Fruit fly (Drosophila melanogaster): Measurements from ENCODE around the gene Ssb-c31a.

Ssb-c31a gene

DNA sequence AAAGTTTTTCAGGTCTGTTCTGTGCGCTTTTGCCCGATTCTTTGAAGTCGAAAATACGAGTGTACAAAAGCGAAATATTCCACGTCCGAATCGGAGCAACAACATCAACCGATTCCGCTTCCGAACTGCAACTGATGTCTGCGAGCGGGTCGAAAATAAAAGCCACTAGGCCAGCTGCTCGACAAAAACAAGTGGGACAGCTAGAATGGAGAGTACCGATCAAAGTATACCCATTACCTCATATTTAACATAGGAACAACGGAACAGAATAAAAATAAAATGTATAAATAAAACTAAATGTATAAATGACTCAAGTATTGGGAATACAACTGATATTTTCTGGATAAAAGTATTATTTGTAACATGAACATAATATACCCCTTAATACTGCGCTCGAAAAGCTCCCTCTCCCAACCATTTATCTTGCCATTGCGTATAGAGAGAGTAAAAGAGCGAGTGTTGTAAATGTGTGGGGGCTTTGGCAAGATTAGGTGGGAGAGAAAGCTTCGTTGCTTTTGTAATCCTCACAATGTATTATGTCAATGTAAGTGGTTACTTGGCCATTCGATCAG lies 6.1 kb upstream of the Ssb-c31a start, which contains the start of gene SLC5A11 (continued):
- TF ChIP-seq CG8944 (GFP tag; optimal IDR thresholded peaks at IDR 0.05) (peak; percentile 54), gce (GFP tag; IDR thresholded peaks at IDR 0.05) (peak; percentile 93), CG31224 (GFP tag; IDR thresholded peaks at IDR 0.05) (peak; percentile 93), Fer2 (tag; optimal IDR thresholded peaks at IDR 0.05) (peak; percentile 90), ac (GFP tag; optimal IDR thresholded peaks at IDR 0.05) (peak; percentile 88), Antp (GFP tag; optimal IDR thresholded peaks at IDR 0.05) (peak; percentile 64), trem (tag; optimal IDR thresholded peaks at IDR 0.05) (peak; percentile 88), CG2875 (GFP tag; optimal IDR thresholded peaks at IDR 0.05) (peak; percentile 94), schlank (tag; optimal IDR thresholded peaks at IDR 0.05) (peak; percentile 70), Dip2 (GFP tag; IDR thresholded peaks at IDR 0.05) (peak; percentile 61; the same call in 1 of the 2 replicates), Asciz (GFP tag; optimal IDR thresholded peaks at IDR 0.05) (peak; percentile 96), salm (tag; optimal IDR thresholded peaks at IDR 0.05) (peak; percentile 81), CG10431 (GFP tag; optimal IDR thresholded peaks at IDR 0.05) (peak; percentile 67), bowl (GFP tag; IDR thresholded peaks at IDR 0.05) (peak; percentile 82; the same call in 1 of the 2 replicates), Pdp1 (GFP tag; optimal IDR thresholded peaks at IDR 0.05) (peak; percentile 93 to 98), tio (GFP tag; optimal IDR thresholded peaks at IDR 0.05) (peak; percentile 90), pnt (GFP tag; optimal IDR thresholded peaks at IDR 0.05) (peak; percentile 78), CG14860 (GFP tag; IDR thresholded peaks at IDR 0.05; ENCODE audit: partially characterized antibody) (0 out of 3 replicates have a peak, but pooled peaks have one; percentile 12), CG11085 (GFP tag; IDR thresholded peaks at IDR 0.05) (peak; percentile 94), TFAM (GFP tag; optimal IDR thresholded peaks at IDR 0.05) (peak; percentile 40), CG14667 (GFP tag; IDR thresholded peaks at IDR 0.05) (peak; percentile 94), lbe (GFP tag; optimal IDR thresholded peaks at IDR 0.05) (peak; percentile 99), sd (tag; optimal IDR thresholded peaks at IDR 0.05) (peak; percentile 99), klu (GFP tag; IDR thresholded peaks at IDR 0.05) (peak; percentile 94), CG2202 (tag; optimal IDR thresholded peaks at IDR 0.05) (peak; percentile 77), bab2 (GFP tag; optimal IDR thresholded peaks at IDR 0.05) (peak; percentile 99), CG4404 (GFP tag; IDR thresholded peaks at IDR 0.05) (peak; percentile 85), amos (GFP tag; IDR thresholded peaks at IDR 0.05; ENCODE audit: partially characterized antibody) (no peak; the same call in 1 of the 2 replicates), CG18619 (GFP tag; optimal IDR thresholded peaks at IDR 0.05) (peak; percentile 92), ewg (GFP tag; optimal IDR thresholded peaks at IDR 0.05) (peak; percentile 83), CG8765 (GFP tag; IDR thresholded peaks at IDR 0.05) (peak; percentile 85; the same call in 1 of the 2 replicates), kni (GFP tag; optimal IDR thresholded peaks at IDR 0.05) (peak; percentile 83), MTF-1 (GFP tag; optimal IDR thresholded peaks at IDR 0.05; ENCODE audit: borderline replicate concordance) (peak; percentile 63), CG15269 (tag; optimal IDR thresholded peaks at IDR 0.05) (peak; percentile 97), CoRest (tag; optimal IDR thresholded peaks at IDR 0.05) (peak; percentile 94), Poxn (GFP tag; IDR thresholded peaks at IDR 0.05) (peak; percentile 32; the same call in 1 of the 2 replicates), CG4730 (GFP tag; IDR thresholded peaks at IDR 0.05) (peak; percentile 96), CG2678 (tag; optimal IDR thresholded peaks at IDR 0.05) (peak; percentile 99), Meics (GFP tag; optimal IDR thresholded peaks at IDR 0.05) (peak; percentile 98), CG10267 (tag; optimal IDR thresholded peaks at IDR 0.05) (peak; percentile 97), sqz (GFP tag; optimal IDR thresholded peaks at IDR 0.05) (peak; percentile 89), CG11695 (GFP tag; IDR thresholded peaks at IDR 0.05) (peak; percentile 100), pros (GFP tag; optimal IDR thresholded peaks at IDR 0.05) (peak; percentile 83), mld (GFP tag; IDR thresholded peaks at IDR 0.05; ENCODE audit: partially characterized antibody) (no peak), H2.0 (GFP tag; IDR thresholded peaks at IDR 0.05) (peak; percentile 100), sim (GFP tag; IDR thresholded peaks at IDR 0.05) (peak; percentile 94), row (GFP tag; IDR thresholded peaks at IDR 0.05) (peak; percentile 100), Mes4 (GFP tag; optimal IDR thresholded peaks at IDR 0.05) (no peak), fd102C (GFP tag; optimal IDR thresholded peaks at IDR 0.05) (no peak)

Data from whole organism, embryonic.